Fruit fly (Drosophila melanogaster): ENCODE results near the gene TyrRII.

dm6 chr3R:17789937-17790336 lies 53.5 kb downstream of the TyrRII start:
- TF ChIP-seq CG8478 (optimal IDR thresholded peaks at IDR 0.05) = no peak
- no peak for TF ChIP-seq CTCF (optimal IDR thresholded peaks at IDR 0.05)
